Worm (Caenorhabditis elegans): Measurements from ENCODE around the gene clec-52.

DNA sequence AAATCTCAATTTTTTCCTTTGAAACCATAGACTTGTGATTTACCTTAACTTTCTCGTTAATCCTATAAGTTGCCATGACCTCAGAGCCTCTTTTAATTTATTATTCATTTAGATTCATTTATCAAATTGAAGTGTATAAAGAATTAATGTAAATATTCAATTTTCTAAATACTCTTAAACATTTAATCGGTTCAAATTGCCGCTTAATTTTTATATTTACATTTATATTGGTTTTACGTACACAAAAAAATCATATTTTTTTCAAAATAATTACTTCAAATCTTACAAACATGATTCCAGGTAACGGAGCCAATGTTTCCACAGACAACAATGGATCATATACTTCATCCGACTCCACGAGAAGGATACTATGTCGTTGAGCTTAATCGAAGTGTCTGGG lies 20.1 kb downstream of the clec-52 start, which contains the start of gene pmk-1:
- TF ChIP-seq tab-1 (GFP tag; IDR thresholded peaks at IDR 0.05) (no peak), cog-1 (tag; optimal IDR thresholded peaks at IDR 0.05) (no peak), ref-1 (GFP tag; conservative IDR thresholded peaks at IDR 0.05) (no peak), klf-2 (GFP tag; conservative IDR thresholded peaks at IDR 0.05) (no peak), ztf-23 (GFP tag; IDR thresholded peaks at IDR 0.05) (no peak)
